Worm (Caenorhabditis elegans): ENCODE results near the gene srd-63.
A peak's percentile ranks its signal among the peaks of the same experiment; 100 is the strongest.

srd-63 gene

DNA sequence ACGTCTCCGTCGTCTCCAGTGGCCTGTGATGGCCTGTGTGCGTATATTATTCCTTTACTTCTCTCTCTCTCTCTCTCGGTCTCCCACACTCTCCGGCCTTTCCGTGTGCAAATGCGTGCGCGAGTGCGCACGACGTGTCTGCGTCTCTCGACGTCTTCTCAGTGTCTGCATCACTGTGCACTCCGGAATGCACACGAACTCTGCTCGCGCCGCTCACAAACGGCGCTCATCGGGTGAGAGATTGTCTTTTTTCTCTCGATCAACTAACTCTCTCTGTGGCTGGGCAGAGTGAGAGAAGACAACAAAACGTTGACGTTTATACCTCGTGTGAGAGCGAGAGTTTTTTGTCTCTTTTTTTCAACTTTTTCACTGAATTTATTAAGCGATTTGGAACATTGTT, 37.7 kb downstream of the srd-63 start (continued):
- TF ChIP-seq daf-16 (GFP tag; optimal IDR thresholded peaks at IDR 0.05), result peak; percentile 56 to 67
- peak; percentile 68 for TF ChIP-seq daf-16 (tag; optimal IDR thresholded peaks at IDR 0.05)
- TF ChIP-seq nhr-77 (tag; optimal IDR thresholded peaks at IDR 0.05), result peak; percentile 93
- peak; percentile 78 for TF ChIP-seq mes-2 (tag; optimal IDR thresholded peaks at IDR 0.05; ENCODE audit: poor library complexity, severe bottlenecking)
- peak; percentile 64 for TF ChIP-seq F37D6.2 (tag; optimal IDR thresholded peaks at IDR 0.05)
- no peak for TF ChIP-seq lim-7 (GFP tag; IDR thresholded peaks at IDR 0.05)
- peak; percentile 80 for TF ChIP-seq pha-4 (GFP tag; IDR thresholded peaks at IDR 0.05)
- no peak for TF ChIP-seq pha-4 (tag; optimal IDR thresholded peaks at IDR 0.05)
- TF ChIP-seq ceh-20 (GFP tag; IDR thresholded peaks at IDR 0.05), result peak; percentile 83
- TF ChIP-seq ceh-32 (tag; optimal IDR thresholded peaks at IDR 0.05; ENCODE audit: poor library complexity), result no peak
- peak; percentile 96 for TF ChIP-seq dve-1 (tag; optimal IDR thresholded peaks at IDR 0.05; ENCODE audit: insufficient read depth)
- TF ChIP-seq nhr-10 (tag; optimal IDR thresholded peaks at IDR 0.05), result peak; percentile 84
- peak; percentile 92 for TF ChIP-seq nhr-48 (tag; optimal IDR thresholded peaks at IDR 0.05)

ce11 chrV:16354675-16355074, 39.0 kb downstream of the srd-63 start:
- TF ChIP-seq dve-1 (tag; optimal IDR thresholded peaks at IDR 0.05; ENCODE audit: insufficient read depth) (peak; percentile 28), madf-5 (GFP tag; IDR thresholded peaks at IDR 0.05) (no peak), daf-16 (GFP tag; optimal IDR thresholded peaks at IDR 0.05) (no peak), daf-16 (tag; optimal IDR thresholded peaks at IDR 0.05) (peak; percentile 12), mxl-3 (GFP tag; optimal IDR thresholded peaks at IDR 0.05) (peak; percentile 47), mdl-1 (tag; optimal IDR thresholded peaks at IDR 0.05) (peak in 1 of 2 experiments; percentile 51), mep-1 (tag; optimal IDR thresholded peaks at IDR 0.05) (peak; percentile 0), hlh-30 (tag; optimal IDR thresholded peaks at IDR 0.05; ENCODE audit: insufficient read depth) (peak; percentile 46), F49E8.2 (tag; optimal IDR thresholded peaks at IDR 0.05; ENCODE audit: borderline replicate concordance) (no peak), unc-39 (tag; optimal IDR thresholded peaks at IDR 0.05) (no peak), nhr-28 (tag; optimal IDR thresholded peaks at IDR 0.05) (peak; percentile 14), lsy-2 (tag; optimal IDR thresholded peaks at IDR 0.05) (peak in 1 of 2 experiments; percentile 31), zip-2 (tag; optimal IDR thresholded peaks at IDR 0.05) (no peak)

- peak; percentile 9 for TF ChIP-seq rbr-2 (tag; optimal IDR thresholded peaks at IDR 0.05)
- TF ChIP-seq mxl-3 (GFP tag; optimal IDR thresholded peaks at IDR 0.05), result peak; percentile 37
- TF ChIP-seq hlh-30 (tag; optimal IDR thresholded peaks at IDR 0.05; ENCODE audit: insufficient read depth), result peak; percentile 86
- TF ChIP-seq hmg-1.1 (GFP tag; IDR thresholded peaks at IDR 0.05), result 0 out of 2 replicates have a peak, but pooled peaks have one; percentile 11
- no peak for TF ChIP-seq lin-13 (GFP tag; optimal IDR thresholded peaks at IDR 0.05)
- no peak for TF ChIP-seq cey-2 (tag; optimal IDR thresholded peaks at IDR 0.05; ENCODE audit: borderline replicate concordance, insufficient read depth)
- peak; percentile 42 for TF ChIP-seq nhr-48 (tag; optimal IDR thresholded peaks at IDR 0.05)
- TF ChIP-seq nhr-42 (GFP tag; IDR thresholded peaks at IDR 0.05), result no peak
- TF ChIP-seq lsy-2 (tag; optimal IDR thresholded peaks at IDR 0.05), result peak in 1 of 2 experiments; percentile 48
- peak; percentile 59 for TF ChIP-seq dve-1 (tag; optimal IDR thresholded peaks at IDR 0.05; ENCODE audit: insufficient read depth)
- TF ChIP-seq Y5F2A.4 (GFP tag; optimal IDR thresholded peaks at IDR 0.05), result no peak
- peak; percentile 75 for TF ChIP-seq nhr-11 (tag; optimal IDR thresholded peaks at IDR 0.05)
- peak; percentile 85 for TF ChIP-seq dmd-6 (GFP tag; IDR thresholded peaks at IDR 0.05)
- TF ChIP-seq nhr-25 (tag; optimal IDR thresholded peaks at IDR 0.05; ENCODE audit: borderline replicate concordance, insufficient read depth), result no peak
- TF ChIP-seq jun-1 (tag; optimal IDR thresholded peaks at IDR 0.05), result no peak
- no peak for TF ChIP-seq fkh-10 (GFP tag; optimal IDR thresholded peaks at IDR 0.05)
- peak; percentile 43 for TF ChIP-seq mep-1 (tag; optimal IDR thresholded peaks at IDR 0.05)
- TF ChIP-seq nhr-76 (tag; optimal IDR thresholded peaks at IDR 0.05), result no peak
- TF ChIP-seq nhr-77 (tag; optimal IDR thresholded peaks at IDR 0.05), result peak; percentile 50
- TF ChIP-seq nhr-28 (tag; optimal IDR thresholded peaks at IDR 0.05), result peak; percentile 91
- peak; percentile 16 for TF ChIP-seq mes-2 (tag; optimal IDR thresholded peaks at IDR 0.05; ENCODE audit: poor library complexity, severe bottlenecking)
- no peak for TF ChIP-seq daf-19 (GFP tag; conservative IDR thresholded peaks at IDR 0.05)
- TF ChIP-seq ZK546.5 (tag; optimal IDR thresholded peaks at IDR 0.05), result no peak
- TF ChIP-seq hif-1 (tag; optimal IDR thresholded peaks at IDR 0.05), result peak in 1 of 2 experiments; percentile 61
- TF ChIP-seq lin-39 (tag; optimal IDR thresholded peaks at IDR 0.05), result no peak
- peak; percentile 79 for TF ChIP-seq hlh-11 (tag; optimal IDR thresholded peaks at IDR 0.05)
- peak in 1 of 2 experiments; percentile 76 for TF ChIP-seq mdl-1 (tag; optimal IDR thresholded peaks at IDR 0.05)
- no peak for TF ChIP-seq ceh-32 (tag; optimal IDR thresholded peaks at IDR 0.05; ENCODE audit: poor library complexity)
- TF ChIP-seq unc-62 (GFP tag; optimal IDR thresholded peaks at IDR 0.05 in 1 of 2), result peak in 1 of 2 experiments; percentile 42
- TF ChIP-seq unc-62 (tag; optimal IDR thresholded peaks at IDR 0.05), result no peak
- TF ChIP-seq nhr-102 (tag; optimal IDR thresholded peaks at IDR 0.05), result peak; percentile 16
- TF ChIP-seq daf-16 (GFP tag; optimal IDR thresholded peaks at IDR 0.05), result peak in 1 of 2 experiments; percentile 90
- TF ChIP-seq daf-16 (tag; optimal IDR thresholded peaks at IDR 0.05), result peak; percentile 85
- no peak for TF ChIP-seq ces-1 (GFP tag; optimal IDR thresholded peaks at IDR 0.05)
Measured at ce11 chrV:16352282-16352681, 41.3 kb downstream of the srd-63 start.
